Fruit fly (Drosophila melanogaster): Measurements from ENCODE around the gene CG42583.

The CG42583 gene

DNA sequence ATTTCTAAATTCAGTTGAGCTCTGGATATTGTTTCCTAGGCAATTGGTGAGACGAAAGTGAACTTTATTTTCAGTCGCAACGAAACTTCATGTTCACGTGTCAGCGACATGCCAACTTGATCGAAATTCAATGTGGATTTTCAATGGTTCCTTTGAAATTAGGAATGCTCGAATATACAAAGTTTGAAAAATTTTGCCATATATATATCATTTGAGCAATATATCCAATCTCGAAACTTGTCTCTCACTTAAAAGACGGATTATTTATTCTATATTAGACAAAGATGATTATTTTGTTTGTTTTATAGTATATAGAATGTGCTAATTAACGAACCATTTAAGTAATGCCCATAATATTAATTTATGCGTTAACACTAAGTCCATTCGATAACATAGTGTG is 29.1 kb upstream of the CG42583 start, which contains the start of gene karr:
TSS of gene karr (minus strand) at position 101 of the 400 bp plus-strand sequence.
- TF ChIP-seq dl (GFP tag; optimal IDR thresholded peaks at IDR 0.05; ENCODE audit: insufficient read depth in 1 of 2, partially characterized antibody in 2 of 2), result no peak
- no peak for TF ChIP-seq sv (GFP tag; optimal IDR thresholded peaks at IDR 0.05)
- TF ChIP-seq pan (optimal IDR thresholded peaks at IDR 0.05), result no peak

DNA sequence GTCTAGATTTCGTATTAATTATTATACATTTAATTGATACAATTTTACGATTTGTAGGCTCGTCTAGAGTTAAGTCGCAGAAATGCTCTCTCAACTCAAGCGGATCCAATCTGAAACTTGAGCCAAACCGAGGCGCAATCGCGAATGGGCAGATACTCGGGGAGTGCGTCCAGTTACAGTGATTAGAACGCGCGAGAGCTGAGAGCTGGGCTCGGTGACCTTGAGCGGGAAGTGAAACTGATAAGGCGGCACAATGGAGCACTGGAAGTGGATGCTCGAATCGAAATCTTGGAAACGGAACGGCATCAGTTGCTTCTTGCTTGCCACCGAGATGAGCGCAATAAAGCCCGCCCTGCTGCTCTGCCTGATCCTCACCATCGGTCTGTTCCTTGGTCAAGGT is 17.4 kb upstream of the CG42583 start, which contains the start of gene CG34331:
TSS of gene CG34331 (plus strand) at position 301 of the 400 bp plus-strand sequence.
- no peak for TF ChIP-seq Vsx2 (GFP tag; optimal IDR thresholded peaks at IDR 0.05; ENCODE audit: partially characterized antibody)

DNA sequence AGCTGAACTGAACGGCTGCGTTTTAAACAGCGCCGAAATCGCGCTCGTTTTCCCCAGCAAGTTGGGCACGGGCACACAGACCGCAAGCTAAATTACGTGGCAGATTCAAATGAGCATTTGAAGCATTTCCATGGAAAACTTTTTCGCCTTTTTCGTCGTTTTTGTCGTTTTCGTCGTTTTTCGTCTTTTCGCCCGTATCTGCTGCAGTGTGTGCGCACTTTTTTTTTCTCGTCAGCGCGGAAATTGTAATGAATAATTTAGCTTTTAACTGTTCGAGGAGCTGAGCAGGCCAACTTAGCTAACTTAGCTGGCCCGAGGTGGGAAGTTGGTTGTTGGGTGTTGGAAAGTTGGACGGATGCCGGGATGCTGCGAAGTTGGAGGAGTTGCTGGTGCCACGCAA is 10.0 kb upstream of the CG42583 start:
- TF ChIP-seq Abd-B (GFP tag; optimal IDR thresholded peaks at IDR 0.05) (no peak), Hr78 (GFP tag; optimal IDR thresholded peaks at IDR 0.05) (no peak), N (GFP tag; optimal IDR thresholded peaks at IDR 0.05) (no peak), CG32264 (GFP tag; optimal IDR thresholded peaks at IDR 0.05) (no peak), rgr (GFP tag; optimal IDR thresholded peaks at IDR 0.05) (no peak), br (GFP tag; optimal IDR thresholded peaks at IDR 0.05) (no peak), ey (GFP tag; optimal IDR thresholded peaks at IDR 0.05) (no peak), GATAd (GFP tag; optimal IDR thresholded peaks at IDR 0.05) (no peak)

DNA sequence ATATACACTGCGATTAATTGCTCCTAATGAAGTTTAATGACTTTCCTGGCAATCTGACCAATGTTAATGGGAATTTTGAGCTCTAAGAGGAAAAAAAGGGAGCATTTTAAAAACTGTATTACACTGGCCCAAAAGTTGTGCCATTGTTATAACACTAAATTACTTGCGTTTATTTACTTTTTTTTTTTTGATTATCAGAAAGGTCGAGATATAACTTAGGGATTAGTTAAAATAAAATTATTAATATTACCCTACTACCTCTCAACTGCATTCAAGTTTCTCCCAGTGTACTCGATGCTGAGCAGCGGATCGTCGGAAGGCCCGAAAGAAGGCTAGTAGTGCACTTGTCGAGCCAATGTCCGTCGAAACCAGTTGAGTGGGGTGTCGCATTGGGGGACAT is 9.1 kb upstream of the CG42583 start:
- TF ChIP-seq tai (GFP tag; optimal IDR thresholded peaks at IDR 0.05) (no peak), dl (GFP tag; optimal IDR thresholded peaks at IDR 0.05; ENCODE audit: insufficient read depth in 1 of 2, partially characterized antibody in 2 of 2) (no peak), lola (GFP tag; optimal IDR thresholded peaks at IDR 0.05) (no peak), Myc (optimal IDR thresholded peaks at IDR 0.05) (no peak), h (GFP tag; optimal IDR thresholded peaks at IDR 0.05) (no peak), br (GFP tag; optimal IDR thresholded peaks at IDR 0.05) (no peak), Hr83 (GFP tag; optimal IDR thresholded peaks at IDR 0.05; ENCODE audit: poor library complexity, severe bottlenecking) (no peak), HLH106 (tag; optimal IDR thresholded peaks at IDR 0.05) (no peak), jim (GFP tag; optimal IDR thresholded peaks at IDR 0.05) (no peak), foxo (GFP tag; optimal IDR thresholded peaks at IDR 0.05) (no peak), CG9705 (GFP tag; optimal IDR thresholded peaks at IDR 0.05) (no peak), usp (GFP tag; optimal IDR thresholded peaks at IDR 0.05) (no peak), dsf (GFP tag; optimal IDR thresholded peaks at IDR 0.05; ENCODE audit: borderline replicate concordance) (no peak), Dfd (GFP tag; optimal IDR thresholded peaks at IDR 0.05) (no peak), fru (GFP tag; optimal IDR thresholded peaks at IDR 0.05) (no peak), sv (GFP tag; optimal IDR thresholded peaks at IDR 0.05) (no peak), Jra (GFP tag; optimal IDR thresholded peaks at IDR 0.05) (no peak), rgr (GFP tag; optimal IDR thresholded peaks at IDR 0.05) (no peak), Sp1 (GFP tag; optimal IDR thresholded peaks at IDR 0.05) (no peak)

DNA sequence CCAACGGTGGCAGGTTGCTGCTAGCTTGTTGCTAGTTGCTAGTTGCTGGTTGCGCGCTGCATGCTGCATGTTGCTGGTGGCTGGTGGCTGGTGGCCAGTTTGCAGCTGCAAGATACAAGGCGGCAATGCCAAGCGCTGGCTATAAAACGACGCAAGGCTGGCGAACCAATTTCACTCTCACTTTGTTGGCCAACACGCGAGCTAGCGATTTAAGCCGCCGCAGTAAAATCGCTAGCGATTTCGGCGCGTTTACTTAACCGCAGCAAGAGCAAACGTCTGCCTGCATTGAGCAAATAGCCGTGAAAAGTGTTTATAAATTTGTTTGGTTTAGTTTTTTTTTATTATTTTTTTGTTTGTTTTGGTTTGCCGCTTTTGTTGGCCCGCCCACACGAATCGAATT is 6.2 kb upstream of the CG42583 start, which contains the start of gene CG15322:
TSS of gene CG15322 (plus strand) at position 148 of the 400 bp plus-strand sequence.
- TF ChIP-seq ey (GFP tag; optimal IDR thresholded peaks at IDR 0.05) (no peak), fru (GFP tag; optimal IDR thresholded peaks at IDR 0.05) (no peak), CrebA (GFP tag; optimal IDR thresholded peaks at IDR 0.05; ENCODE audit: borderline replicate concordance) (no peak), Abd-B (GFP tag; optimal IDR thresholded peaks at IDR 0.05) (no peak), h (GFP tag; optimal IDR thresholded peaks at IDR 0.05) (no peak), brk (GFP tag; optimal IDR thresholded peaks at IDR 0.05) (no peak), pan (optimal IDR thresholded peaks at IDR 0.05) (no peak), Hnf4 (GFP tag; optimal IDR thresholded peaks at IDR 0.05) (no peak), br (GFP tag; optimal IDR thresholded peaks at IDR 0.05) (no peak), Rel (GFP tag; optimal IDR thresholded peaks at IDR 0.05) (no peak), Rel (tag; optimal IDR thresholded peaks at IDR 0.05) (no peak), lola (GFP tag; optimal IDR thresholded peaks at IDR 0.05) (no peak), rgr (GFP tag; optimal IDR thresholded peaks at IDR 0.05) (no peak), Dfd (GFP tag; optimal IDR thresholded peaks at IDR 0.05) (no peak), Jra (GFP tag; optimal IDR thresholded peaks at IDR 0.05) (no peak), CG9705 (GFP tag; optimal IDR thresholded peaks at IDR 0.05) (no peak), Hr78 (GFP tag; optimal IDR thresholded peaks at IDR 0.05) (no peak), OdsH (GFP tag; optimal IDR thresholded peaks at IDR 0.05) (no peak), CG32264 (GFP tag; optimal IDR thresholded peaks at IDR 0.05) (no peak), Mio (GFP tag; optimal IDR thresholded peaks at IDR 0.05) (no peak), HLH106 (tag; optimal IDR thresholded peaks at IDR 0.05) (no peak)

Measured in whole organism, wandering third instar larva.